Fruit fly (Drosophila melanogaster) whole organism, prepupa: ENCODE results near the gene CG7332.

ENCODE experiments used
- CG10631 ChIP-seq: fragments of 200-800 bp; sonication (Bioruptor generic); optimal IDR thresholded peaks from 2 replicates; lab custom pipeline; 2016; ENCODE audit warnings: missing biosample characterization, missing genetic modification characterization
- CG10669 ChIP-seq: fragments of 200-800 bp; sonication (Bioruptor generic); optimal IDR thresholded peaks from 3 replicates; lab custom pipeline; 2018; ENCODE audit warnings: missing biosample characterization, mild to moderate bottlenecking, missing genetic modification characterization, moderate library complexity
- CG11294 ChIP-seq: fragments of 200-800 bp; sonication (Bioruptor generic); IDR thresholded peaks from 2 replicates; pipeline ENCODE4 v1.3.6; 2022; ENCODE audit warnings: missing biosample characterization, missing genetic modification characterization
- CG11762 ChIP-seq: fragments of 200-800 bp; sonication (Bioruptor generic); optimal IDR thresholded peaks from 3 replicates; lab custom pipeline; 2016; ENCODE audit warnings: missing biosample characterization, missing genetic modification characterization; ENCODE audit not compliant: insufficient read depth
- CG11902 ChIP-seq: fragments of 200-800 bp; sonication (Bioruptor generic); optimal IDR thresholded peaks from 3 replicates; lab custom pipeline; 2016; ENCODE audit warnings: missing biosample characterization, missing genetic modification characterization
- CG15336 ChIP-seq: fragments of 200-800 bp; sonication (Bioruptor generic); IDR thresholded peaks from 2 replicates; pipeline ENCODE4 v1.3.6; 2022; ENCODE audit warnings: missing biosample characterization, missing genetic modification characterization
- CG1621 ChIP-seq: fragments of 200-800 bp; sonication (Bioruptor generic); optimal IDR thresholded peaks from 3 replicates; lab custom pipeline; 2018; ENCODE audit warnings: missing biosample characterization, mild to moderate bottlenecking, missing genetic modification characterization
- CG3032 ChIP-seq: fragments of 200-800 bp; optimal IDR thresholded peaks from 2 replicates; lab custom pipeline; 2019; ENCODE audit warnings: missing biosample characterization, mild to moderate bottlenecking, missing genetic modification characterization, moderate library complexity
- CG32006 ChIP-seq: fragments of 200-800 bp; sonication (Bioruptor generic); optimal IDR thresholded peaks from 3 replicates; lab custom pipeline; 2017; ENCODE audit warnings: missing biosample characterization, mild to moderate bottlenecking, missing genetic modification characterization
- CG34406 ChIP-seq: fragments of 200-800 bp; sonication (Bioruptor generic); optimal IDR thresholded peaks from 3 replicates; lab custom pipeline; 2016; ENCODE audit warnings: missing biosample characterization, missing genetic modification characterization
- CG3919 ChIP-seq: fragments of 200-800 bp; sonication (Bioruptor generic); optimal IDR thresholded peaks from 3 replicates; lab custom pipeline; 2016; ENCODE audit warnings: missing biosample characterization, missing genetic modification characterization
- CG6163 ChIP-seq: fragments of 200-800 bp; sonication (Bioruptor generic); IDR thresholded peaks from 3 replicates; pipeline ENCODE4 v1.3.6; 2022; ENCODE audit warnings: missing biosample characterization, missing genetic modification characterization
- CG6276 ChIP-seq: fragments of 200-800 bp; sonication (Bioruptor generic); optimal IDR thresholded peaks from 2 replicates; lab custom pipeline; 2017; ENCODE audit warnings: missing biosample characterization, mild to moderate bottlenecking, missing genetic modification characterization
- CG6808 ChIP-seq: fragments of 200-800 bp; sonication (Bioruptor generic); optimal IDR thresholded peaks from 3 replicates; lab custom pipeline; 2017; ENCODE audit warnings: missing biosample characterization, missing genetic modification characterization, mild to moderate bottlenecking, moderate library complexity, missing genetic modification reagents
- CG6854 ChIP-seq: fragments of 200-800 bp; sonication (Bioruptor generic); optimal IDR thresholded peaks from 2 replicates; lab custom pipeline; 2017; ENCODE audit warnings: missing biosample characterization, mild to moderate bottlenecking, missing genetic modification characterization
- CG8632 ChIP-seq: fragments of 200-800 bp; sonication (Bioruptor generic); optimal IDR thresholded peaks from 3 replicates; lab custom pipeline; 2016; ENCODE audit warnings: missing biosample characterization, missing genetic modification characterization
- CG9139 ChIP-seq: fragments of 200-800 bp; sonication (Bioruptor generic); optimal IDR thresholded peaks from 3 replicates; lab custom pipeline; 2017; ENCODE audit warnings: missing biosample characterization, mild to moderate bottlenecking, missing genetic modification characterization
- Eip75B ChIP-seq: fragments of 200-800 bp; sonication (Bioruptor generic); optimal IDR thresholded peaks from 3 replicates; lab custom pipeline; 2016; ENCODE audit warnings: missing biosample characterization, missing genetic modification characterization
- Eip78C ChIP-seq: fragments of 200-800 bp; sonication (Bioruptor generic); peaks from one replicate; lab custom pipeline; 2016; ENCODE audit warnings: missing biosample characterization, missing genetic modification characterization
- Ets96B ChIP-seq: fragments of 200-800 bp; optimal IDR thresholded peaks from 2 replicates; lab custom pipeline; 2019; ENCODE audit warnings: missing biosample characterization, mild to moderate bottlenecking, missing genetic modification characterization, moderate library complexity
- Gug ChIP-seq: fragments of 200-800 bp; sonication (Bioruptor generic); IDR thresholded peaks from 2 replicates; pipeline ENCODE4 v1.3.6; 2022; ENCODE audit warnings: missing biosample characterization, missing genetic modification characterization
- Lpt ChIP-seq: fragments of 200-800 bp; sonication (Bioruptor generic); optimal IDR thresholded peaks from 3 replicates; lab custom pipeline; 2016; ENCODE audit warnings: missing biosample characterization, missing genetic modification characterization
- OdsH ChIP-seq: fragments of 200-800 bp; sonication (Bioruptor generic); optimal IDR thresholded peaks from 3 replicates; lab custom pipeline; 2016; ENCODE audit warnings: missing biosample characterization, missing genetic modification characterization
- acj6 ChIP-seq: fragments of 200-800 bp; sonication (Bioruptor generic); optimal IDR thresholded peaks from 3 replicates; lab custom pipeline; 2016; ENCODE audit warnings: missing biosample characterization, missing genetic modification characterization
- cyc ChIP-seq: fragments of 200-800 bp; sonication (Bioruptor generic); optimal IDR thresholded peaks from 3 replicates; lab custom pipeline; 2016; ENCODE audit warnings: missing biosample characterization, missing genetic modification characterization
- dsx ChIP-seq: fragments of 200-800 bp; optimal IDR thresholded peaks from 3 replicates; lab custom pipeline; 2019; ENCODE audit warnings: missing biosample characterization, mild to moderate bottlenecking, missing genetic modification characterization, moderate library complexity; ENCODE audit not compliant: poor library complexity, severe bottlenecking
- esn ChIP-seq: fragments of 200-800 bp; sonication (Bioruptor generic); optimal IDR thresholded peaks from 2 replicates; lab custom pipeline; 2016; ENCODE audit warnings: missing biosample characterization, mild to moderate bottlenecking, missing genetic modification characterization, moderate library complexity
- fd59A ChIP-seq: fragments of 200-800 bp; sonication (Bioruptor generic); optimal IDR thresholded peaks from 2 replicates; lab custom pipeline; 2017; ENCODE audit warnings: missing biosample characterization, mild to moderate bottlenecking, missing genetic modification characterization, missing genetic modification reagents
- fd85E ChIP-seq: fragments of 200-800 bp; sonication (Bioruptor generic); optimal IDR thresholded peaks from 3 replicates; lab custom pipeline; 2016; ENCODE audit warnings: missing biosample characterization, missing genetic modification characterization
- fkh ChIP-seq: fragments of 200-800 bp; sonication (Bioruptor generic); optimal IDR thresholded peaks from 3 replicates; lab custom pipeline; 2017; ENCODE audit warnings: missing biosample characterization, mild to moderate bottlenecking, missing genetic modification characterization, moderate library complexity
- lz ChIP-seq: fragments of 200-800 bp; sonication (Bioruptor generic); optimal IDR thresholded peaks from 3 replicates; lab custom pipeline; 2016; ENCODE audit warnings: missing biosample characterization, missing genetic modification characterization
- net ChIP-seq: fragments of 200-800 bp; sonication (Bioruptor generic); optimal IDR thresholded peaks from 3 replicates; lab custom pipeline; 2016; ENCODE audit warnings: missing biosample characterization, missing genetic modification characterization
- pdm3 ChIP-seq: fragments of 200-800 bp; sonication (Bioruptor generic); optimal IDR thresholded peaks from 3 replicates; lab custom pipeline; 2016; ENCODE audit warnings: missing biosample characterization, missing genetic modification characterization
- salr ChIP-seq, 2 experiments: fragments of 200-800 bp; sonication (Bioruptor generic); optimal IDR thresholded peaks; 3 replicates each; lab custom pipeline; 2016 to 2018; ENCODE audit warnings: missing biosample characterization in 2 of 2, missing genetic modification characterization in 2 of 2, mild to moderate bottlenecking in 1 of 2
- spab ChIP-seq: fragments of 200-800 bp; sonication (Bioruptor generic); optimal IDR thresholded peaks from 2 replicates; lab custom pipeline; 2017; ENCODE audit warnings: missing biosample characterization, mild to moderate bottlenecking, missing genetic modification characterization, missing genetic modification reagents
- ss ChIP-seq, 2 experiments: fragments of 200-800 bp; sonication (Bioruptor generic); optimal IDR thresholded peaks; 2 replicates in 1 of 2; 3 replicates in 1 of 2; lab custom pipeline; 2017 to 2018; ENCODE audit warnings: mild to moderate bottlenecking in 2 of 2, missing biosample characterization in 2 of 2, missing genetic modification characterization in 2 of 2, moderate library complexity in 1 of 2
- svp ChIP-seq: fragments of 200-800 bp; sonication (Bioruptor generic); peaks from one replicate; lab custom pipeline; 2016; ENCODE audit warnings: missing biosample characterization, missing genetic modification characterization

The CG7332 gene

dm6 chrX:18869489-18870132 lies 14.7 kb upstream of the CG7332 start (continued):
- TF ChIP-seq CG10631 (GFP tag; lab: Kevin White, UChicago) (peak; percentile 69), CG8632 (GFP tag; lab: Kevin White, UChicago) (peak; percentile 63), esn (GFP tag; lab: Kevin White, UChicago) (peak; percentile 77), fd85E (no peak), CG6854 (GFP tag; lab: Kevin White, UChicago) (no peak), CG34406 (GFP tag; lab: Kevin White, UChicago) (peak; percentile 76), CG10669 (no peak), fd59A (GFP tag; lab: Kevin White, UChicago) (peak; percentile 62), fkh (GFP tag; lab: Kevin White, UChicago) (peak; percentile 59), acj6 (peak; percentile 77), CG1621 (tag; lab: Kevin White, UChicago) (peak; percentile 54), salr (GFP tag; optimal IDR thresholded peaks at IDR 0.05; lab: Kevin White, UChicago) (peak in 1 of 2 experiments; percentile 55), CG32006 (GFP tag; lab: Kevin White, UChicago) (peak; percentile 67), CG11902 (GFP tag; lab: Kevin White, UChicago) (peak; percentile 55), lz (GFP tag; lab: Kevin White, UChicago) (peak; percentile 71), CG3919 (GFP tag; lab: Kevin White, UChicago) (peak; percentile 79)

dm6 chrX:18893433-18893832 lies 9.1 kb downstream of the CG7332 start, which contains the start of gene Flacc:
Gene Flacc, minus strand, starts transcription at chrX:18893636.
- TF ChIP-seq dsx (GFP tag; lab: Kevin White, UChicago) (peak; percentile 22), Eip78C (peak; percentile 54), CG6276 (GFP tag; lab: Kevin White, UChicago) (no peak)

- TF ChIP-seq CG11294 (GFP tag; lab: Robert Waterston, UW): no peak
- no peak for TF ChIP-seq svp (GFP tag; lab: Kevin White, UChicago)
- no peak for TF ChIP-seq Lpt (GFP tag; lab: Kevin White, UChicago)
Observed at dm6 chrX:18894146-18894545, 9.8 kb downstream of the CG7332 start, which contains the start of gene SdhBL. Gene SdhBL, plus strand, starts transcription at chrX:18894446.

dm6 chrX:18897294-18897693 lies 13.0 kb downstream of the CG7332 start:
- TF ChIP-seq spab (GFP tag; lab: Kevin White, UChicago): no peak
- TF ChIP-seq Eip78C: peak; percentile 55
- TF ChIP-seq CG15336 (GFP tag; lab: Robert Waterston, UW): 0 out of 2 replicates have a peak, but pooled peaks have one; percentile 8
- TF ChIP-seq Eip75B (GFP tag; lab: Kevin White, UChicago): no peak
- no peak for TF ChIP-seq Lpt (GFP tag; lab: Kevin White, UChicago)
- TF ChIP-seq CG9139 (GFP tag; lab: Kevin White, UChicago): no peak
- TF ChIP-seq CG6163 (GFP tag; lab: Robert Waterston, UW): no peak
- TF ChIP-seq cyc (GFP tag; lab: Kevin White, UChicago): no peak
- TF ChIP-seq Gug (GFP tag; lab: Robert Waterston, UW): no peak

DNA sequence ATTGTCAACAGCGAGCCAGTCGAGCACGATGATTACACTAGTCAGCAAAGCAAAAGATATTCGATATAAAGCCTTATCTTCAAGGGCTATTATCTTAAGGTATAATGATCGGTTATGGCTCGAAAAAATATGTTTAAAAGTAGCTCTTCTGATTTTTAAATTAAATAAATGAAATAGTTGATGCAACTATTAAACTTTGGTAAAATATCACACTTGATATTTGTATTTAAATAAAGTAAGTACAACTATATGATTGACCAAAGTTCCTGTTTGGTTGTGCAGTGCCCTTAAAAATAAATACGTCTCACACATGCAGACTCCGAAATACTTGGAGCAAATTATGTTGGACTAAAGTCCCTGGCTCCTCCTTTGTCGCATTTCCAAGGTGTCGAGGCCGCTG lies 13.6 kb downstream of the CG7332 start:
- TF ChIP-seq pdm3 (GFP tag; lab: Kevin White, UChicago): peak; percentile 23
- peak; percentile 10 for TF ChIP-seq OdsH
- peak; percentile 41 for TF ChIP-seq dsx (GFP tag; lab: Kevin White, UChicago)
- no peak for TF ChIP-seq CG6163 (GFP tag; lab: Robert Waterston, UW)
- TF ChIP-seq CG11762 (GFP tag; lab: Kevin White, UChicago): no peak
- peak; percentile 31 for TF ChIP-seq Ets96B
- TF ChIP-seq CG3032 (tag; lab: Kevin White, UChicago): peak; percentile 28
- peak; percentile 15 for TF ChIP-seq CG6276 (GFP tag; lab: Kevin White, UChicago)
- peak; percentile 77 for TF ChIP-seq Eip78C
- TF ChIP-seq CG32006 (GFP tag; lab: Kevin White, UChicago): peak; percentile 1
- TF ChIP-seq esn (GFP tag; lab: Kevin White, UChicago): peak; percentile 5
- TF ChIP-seq ss (GFP tag; optimal IDR thresholded peaks at IDR 0.05; lab: Kevin White, UChicago): peak in 1 of 2 experiments; percentile 2
- TF ChIP-seq CG6808 (GFP tag; lab: Kevin White, UChicago): peak; percentile 7
- TF ChIP-seq CG15336 (GFP tag; lab: Robert Waterston, UW): peak; percentile 42; the same call in 1 of the 2 replicates
- TF ChIP-seq net: no peak
- no peak for TF ChIP-seq svp (GFP tag; lab: Kevin White, UChicago)
